Fruit fly (Drosophila melanogaster): ENCODE measurements around the gene CG8012.

Gene CG8012

dm6 chr3L:8214980-8215379, at the start of gene CG8012:
Gene CG8012, plus strand, starts transcription at chr3L:8215280.
- no peak for TF ChIP-seq psq (optimal IDR thresholded peaks at IDR 0.05)
- TF ChIP-seq Sin3A (optimal IDR thresholded peaks at IDR 0.05), result no peak
- no peak for TF ChIP-seq insv (optimal IDR thresholded peaks at IDR 0.05)
- TF ChIP-seq ttk (optimal IDR thresholded peaks at IDR 0.05), result no peak
- TF ChIP-seq h (optimal IDR thresholded peaks at IDR 0.05), result no peak
- TF ChIP-seq Myc (optimal IDR thresholded peaks at IDR 0.05), result no peak

- TF ChIP-seq h (optimal IDR thresholded peaks at IDR 0.05) (no peak), Myc (optimal IDR thresholded peaks at IDR 0.05) (no peak), Sin3A (optimal IDR thresholded peaks at IDR 0.05) (no peak), insv (optimal IDR thresholded peaks at IDR 0.05) (no peak), ttk (optimal IDR thresholded peaks at IDR 0.05) (no peak), psq (optimal IDR thresholded peaks at IDR 0.05) (no peak)
Observed at dm6 chr3L:8165436-8165835, 49.6 kb upstream of the CG8012 start, which contains the start of gene CG13675. Gene CG13675, minus strand, starts transcription at chr3L:8165518.

dm6 chr3L:8175818-8176217, 39.3 kb upstream of the CG8012 start, which contains the start of gene RecQ4:
Gene RecQ4, minus strand, starts transcription at chr3L:8175978.
- no peak for TF ChIP-seq insv (optimal IDR thresholded peaks at IDR 0.05)
- no peak for TF ChIP-seq Sin3A (optimal IDR thresholded peaks at IDR 0.05)
- TF ChIP-seq ttk (optimal IDR thresholded peaks at IDR 0.05), result no peak
- no peak for TF ChIP-seq psq (optimal IDR thresholded peaks at IDR 0.05)
- no peak for TF ChIP-seq Myc (optimal IDR thresholded peaks at IDR 0.05)
- no peak for TF ChIP-seq h (optimal IDR thresholded peaks at IDR 0.05)

dm6 chr3L:8177795-8178564, 37.1 kb upstream of the CG8012 start, which contains the start of gene Nmt:
Gene Nmt, minus strand, starts transcription at chr3L:8178429.
- no peak for TF ChIP-seq psq (optimal IDR thresholded peaks at IDR 0.05)
- TF ChIP-seq Myc (optimal IDR thresholded peaks at IDR 0.05), result no peak
- no peak for TF ChIP-seq Sin3A (optimal IDR thresholded peaks at IDR 0.05)
- TF ChIP-seq h (optimal IDR thresholded peaks at IDR 0.05), result no peak
- TF ChIP-seq insv (optimal IDR thresholded peaks at IDR 0.05), result no peak
- TF ChIP-seq ttk (optimal IDR thresholded peaks at IDR 0.05), result no peak

- TF ChIP-seq h (optimal IDR thresholded peaks at IDR 0.05) (no peak), ttk (optimal IDR thresholded peaks at IDR 0.05) (no peak), psq (optimal IDR thresholded peaks at IDR 0.05) (no peak), insv (optimal IDR thresholded peaks at IDR 0.05) (no peak), Myc (optimal IDR thresholded peaks at IDR 0.05) (no peak), Sin3A (optimal IDR thresholded peaks at IDR 0.05) (no peak)
Observed at dm6 chr3L:8180464-8181137, 34.5 kb upstream of the CG8012 start, which contains the start of the genes mthl7 and Uxs. Gene mthl7, minus strand, starts transcription at chr3L:8180514. Gene Uxs, plus strand, starts transcription at chr3L:8180923.

dm6 chr3L:8185263-8186227, 29.5 kb upstream of the CG8012 start:
- no peak for TF ChIP-seq ttk (optimal IDR thresholded peaks at IDR 0.05)
- TF ChIP-seq psq (optimal IDR thresholded peaks at IDR 0.05), result no peak
- no peak for TF ChIP-seq Myc (optimal IDR thresholded peaks at IDR 0.05)
- no peak for TF ChIP-seq h (optimal IDR thresholded peaks at IDR 0.05)
- no peak for TF ChIP-seq Sin3A (optimal IDR thresholded peaks at IDR 0.05)
- TF ChIP-seq insv (optimal IDR thresholded peaks at IDR 0.05), result no peak

- no peak for TF ChIP-seq Sin3A (optimal IDR thresholded peaks at IDR 0.05)
- TF ChIP-seq h (optimal IDR thresholded peaks at IDR 0.05), result no peak
- TF ChIP-seq Myc (optimal IDR thresholded peaks at IDR 0.05), result no peak
- TF ChIP-seq insv (optimal IDR thresholded peaks at IDR 0.05), result no peak
- TF ChIP-seq ttk (optimal IDR thresholded peaks at IDR 0.05), result no peak
- no peak for TF ChIP-seq psq (optimal IDR thresholded peaks at IDR 0.05)
Observed at dm6 chr3L:8186627-8187396, 28.3 kb upstream of the CG8012 start, which contains the start of the genes ERR and Atg18a. Gene ERR, minus strand, starts transcription at chr3L:8186671. Gene Atg18a, plus strand, starts transcription at chr3L:8186857.

- TF ChIP-seq Myc (optimal IDR thresholded peaks at IDR 0.05) (no peak), insv (optimal IDR thresholded peaks at IDR 0.05) (no peak), psq (optimal IDR thresholded peaks at IDR 0.05) (no peak), ttk (optimal IDR thresholded peaks at IDR 0.05) (no peak), h (optimal IDR thresholded peaks at IDR 0.05) (no peak), Sin3A (optimal IDR thresholded peaks at IDR 0.05) (no peak)
Observed at dm6 chr3L:8187397-8187811, 27.7 kb upstream of the CG8012 start.

dm6 chr3L:8189234-8189633, 25.8 kb upstream of the CG8012 start:
- no peak for TF ChIP-seq Sin3A (optimal IDR thresholded peaks at IDR 0.05)
- TF ChIP-seq insv (optimal IDR thresholded peaks at IDR 0.05), result no peak
- TF ChIP-seq ttk (optimal IDR thresholded peaks at IDR 0.05), result no peak
- TF ChIP-seq h (optimal IDR thresholded peaks at IDR 0.05), result no peak
- no peak for TF ChIP-seq psq (optimal IDR thresholded peaks at IDR 0.05)
- no peak for TF ChIP-seq Myc (optimal IDR thresholded peaks at IDR 0.05)

- TF ChIP-seq insv (optimal IDR thresholded peaks at IDR 0.05) (no peak), ttk (optimal IDR thresholded peaks at IDR 0.05) (no peak), Sin3A (optimal IDR thresholded peaks at IDR 0.05) (no peak), h (optimal IDR thresholded peaks at IDR 0.05) (no peak), Myc (optimal IDR thresholded peaks at IDR 0.05) (no peak), psq (optimal IDR thresholded peaks at IDR 0.05) (no peak)
Observed at dm6 chr3L:8191042-8191613, 24.0 kb upstream of the CG8012 start, which contains the start of gene MED24. Gene MED24, plus strand, starts transcription at chr3L:8191270.

Data from Kc167 (cell line).